Worm (Caenorhabditis elegans): ENCODE results near the gene hum-4.

ce11 chrX:11471409-11471808 is 38.0 kb upstream of the hum-4 start:
- no peak for TF ChIP-seq ama-1 (optimal IDR thresholded peaks at IDR 0.05)
- no peak for TF ChIP-seq elt-4 (tag; optimal IDR thresholded peaks at IDR 0.05)
- no peak for TF ChIP-seq npax-4 (tag; optimal IDR thresholded peaks at IDR 0.05)
- no peak for TF ChIP-seq unc-3 (GFP tag; conservative IDR thresholded peaks at IDR 0.05)
- no peak for TF ChIP-seq unc-3 (tag; optimal IDR thresholded peaks at IDR 0.05)
- TF ChIP-seq ref-2 (tag; optimal IDR thresholded peaks at IDR 0.05): no peak
- TF ChIP-seq pqm-1 (tag; optimal IDR thresholded peaks at IDR 0.05): no peak
- no peak for TF ChIP-seq fkh-6 (tag; optimal IDR thresholded peaks at IDR 0.05)
- TF ChIP-seq nhr-11 (tag; optimal IDR thresholded peaks at IDR 0.05): no peak
- TF ChIP-seq ahr-1 (tag; optimal IDR thresholded peaks at IDR 0.05): no peak
- TF ChIP-seq rnt-1 (tag; optimal IDR thresholded peaks at IDR 0.05): no peak
- no peak for TF ChIP-seq pros-1 (tag; optimal IDR thresholded peaks at IDR 0.05)
- no peak for TF ChIP-seq C08G9.2 (tag; optimal IDR thresholded peaks at IDR 0.05)

Measured in whole organism, late embryonic.